Fruit fly (Drosophila melanogaster) whole organism, embryonic: ENCODE results near the gene CG34453.

Experiments used
- Adf1 ChIP-seq: fragments of 200-800 bp; sonication (Bioruptor generic); IDR thresholded peaks from 2 replicates; pipeline ENCODE4 v1.3.6; 2022; ENCODE audit warnings: missing biosample characterization, missing genetic modification characterization
- Bgb ChIP-seq: fragments of 200-800 bp; sonication (Bioruptor generic); IDR thresholded peaks from 2 replicates; pipeline ENCODE4 v1.3.6; 2022; ENCODE audit warnings: missing biosample characterization, missing genetic modification characterization; ENCODE audit not compliant: partially characterized antibody
- CG11696 ChIP-seq: fragments of 200-800 bp; sonication (Bioruptor generic); IDR thresholded peaks from 2 replicates; pipeline ENCODE4 v1.3.6; 2022; ENCODE audit warnings: missing biosample characterization, missing genetic modification characterization
- CG12769 ChIP-seq: fragments of 200-800 bp; sonication (Bioruptor generic); optimal IDR thresholded peaks from 2 replicates; lab custom pipeline; 2019; ENCODE audit warnings: missing biosample characterization, mild to moderate bottlenecking, missing genetic modification characterization, moderate library complexity
- CG15514 ChIP-seq: fragments of 200-800 bp; sonication (Bioruptor generic); optimal IDR thresholded peaks from 3 replicates; lab custom pipeline; 2017; ENCODE audit warnings: missing biosample characterization, missing genetic modification characterization, mild to moderate bottlenecking, moderate library complexity, missing genetic modification reagents
- CG17829 ChIP-seq: fragments of 200-800 bp; optimal IDR thresholded peaks from 2 replicates; lab custom pipeline; 2019; ENCODE audit warnings: missing biosample characterization, mild to moderate bottlenecking, missing genetic modification characterization, moderate library complexity
- CG2129 ChIP-seq: fragments of 200-800 bp; sonication (Bioruptor generic); IDR thresholded peaks from 2 replicates; pipeline ENCODE4 v1.3.6; 2022; ENCODE audit warnings: missing biosample characterization, missing genetic modification characterization; ENCODE audit not compliant: partially characterized antibody
- CG30020 ChIP-seq: fragments of 200-800 bp; optimal IDR thresholded peaks from 2 replicates; lab custom pipeline; 2019; ENCODE audit warnings: missing biosample characterization, mild to moderate bottlenecking, missing genetic modification characterization, moderate library complexity
- CG33557 ChIP-seq: fragments of 200-800 bp; sonication (Bioruptor generic); optimal IDR thresholded peaks from 2 replicates; lab custom pipeline; 2019; ENCODE audit warnings: missing biosample characterization, mild to moderate bottlenecking, missing genetic modification characterization, moderate library complexity
- CG34376 ChIP-seq: fragments of 200-800 bp; sonication (Bioruptor generic); optimal IDR thresholded peaks from 2 replicates; lab custom pipeline; 2018; ENCODE audit warnings: missing biosample characterization, mild to moderate bottlenecking, missing genetic modification characterization
- CG34422 ChIP-seq: fragments of 200-800 bp; sonication (Bioruptor generic); IDR thresholded peaks from 3 replicates; pipeline ENCODE4 v1.3.6; 2022; ENCODE audit warnings: missing biosample characterization, missing genetic modification characterization
- CG42726 ChIP-seq: fragments of 200-800 bp; sonication (Bioruptor generic); IDR thresholded peaks from 2 replicates; pipeline ENCODE4 v1.3.6; 2022; ENCODE audit warnings: missing biosample characterization, missing genetic modification characterization; ENCODE audit not compliant: partially characterized antibody
- CG5180 ChIP-seq: fragments of 200-800 bp; sonication (Bioruptor generic); optimal IDR thresholded peaks from 3 replicates; lab custom pipeline; 2017; ENCODE audit warnings: missing biosample characterization, missing genetic modification characterization, mild to moderate bottlenecking, moderate library complexity, missing genetic modification reagents
- CG6791 ChIP-seq: fragments of 200-800 bp; sonication (Bioruptor generic); IDR thresholded peaks from 3 replicates; pipeline ENCODE4 v1.3.6; 2022; ENCODE audit warnings: missing biosample characterization, missing genetic modification characterization; ENCODE audit not compliant: partially characterized antibody
- CG6854 ChIP-seq: fragments of 200-800 bp; sonication (Bioruptor generic); optimal IDR thresholded peaks from 3 replicates; lab custom pipeline; 2017; ENCODE audit warnings: missing biosample characterization, mild to moderate bottlenecking, missing genetic modification characterization
- CG7963 ChIP-seq: fragments of 200-800 bp; sonication (Bioruptor generic); IDR thresholded peaks from 3 replicates; pipeline ENCODE4 v1.3.6; 2022; ENCODE audit warnings: missing biosample characterization, missing genetic modification characterization; ENCODE audit not compliant: partially characterized antibody
- CG8290 ChIP-seq, 3 experiments: fragments of 200-800 bp; sonication (Bioruptor generic); optimal IDR thresholded peaks; 2 replicates each; lab custom pipeline; 2016 to 2019; ENCODE audit warnings: missing biosample characterization in 3 of 3, missing genetic modification characterization in 3 of 3, mild to moderate bottlenecking in 2 of 3, moderate library complexity in 1 of 3
- CG9609 ChIP-seq: fragments of 200-800 bp; sonication (Bioruptor generic); optimal IDR thresholded peaks from 3 replicates; lab custom pipeline; 2016; ENCODE audit warnings: missing biosample characterization, missing genetic modification characterization
- CG9932 ChIP-seq: fragments of 200-800 bp; sonication (Bioruptor generic); IDR thresholded peaks from 2 replicates; pipeline ENCODE4 v1.3.6; 2022; ENCODE audit warnings: missing biosample characterization, missing genetic modification characterization
- CHES-1-like ChIP-seq: fragments of 200-800 bp; sonication (Bioruptor generic); optimal IDR thresholded peaks from 2 replicates; lab custom pipeline; 2016; ENCODE audit warnings: missing biosample characterization, missing genetic modification characterization
- Chrac-16 ChIP-seq: fragments of 200-800 bp; sonication (Bioruptor generic); optimal IDR thresholded peaks from 3 replicates; lab custom pipeline; 2016; ENCODE audit warnings: missing biosample characterization, missing genetic modification characterization
- Dll ChIP-seq: fragments of 200-800 bp; sonication (Bioruptor generic); IDR thresholded peaks from 4 replicates; pipeline ENCODE4 v1.3.6; 2022; ENCODE audit warnings: missing biosample characterization, missing genetic modification characterization; ENCODE audit not compliant: partially characterized antibody
- Doc3 ChIP-seq: fragments of 200-800 bp; sonication (Bioruptor generic); IDR thresholded peaks from 3 replicates; pipeline ENCODE4 v1.3.6; 2022; ENCODE audit warnings: missing biosample characterization, missing genetic modification characterization; ENCODE audit not compliant: partially characterized antibody
- Fer1 ChIP-seq: fragments of 200-800 bp; sonication (Bioruptor generic); optimal IDR thresholded peaks from 2 replicates; lab custom pipeline; 2017; ENCODE audit warnings: missing biosample characterization, mild to moderate bottlenecking, missing genetic modification characterization
- H2.0 ChIP-seq: fragments of 200-800 bp; sonication (Bioruptor generic); IDR thresholded peaks from 2 replicates; pipeline ENCODE4 v1.3.6; 2022; ENCODE audit warnings: missing biosample characterization, missing genetic modification characterization
- Hr78 ChIP-seq, 2 experiments: fragments of 200-800 bp in 1 of 2; fragments of >200 bp in 1 of 2; sonication (Bioruptor generic) in 1 of 2; optimal IDR thresholded peaks; 2 replicates each; lab custom pipeline; 2017 to 2019; ENCODE audit warnings: missing biosample characterization in 2 of 2, missing genetic modification characterization in 2 of 2, mild to moderate bottlenecking in 1 of 2, moderate library complexity in 1 of 2
- MBD-R2 ChIP-seq: fragments of 200-800 bp; sonication (Bioruptor generic); IDR thresholded peaks from 2 replicates; pipeline ENCODE4 v1.3.6; 2022; ENCODE audit warnings: missing biosample characterization, missing genetic modification characterization
- MESR4 ChIP-seq: fragments of 200-800 bp; sonication (Bioruptor generic); optimal IDR thresholded peaks from 2 replicates; lab custom pipeline; 2018; ENCODE audit warnings: missing biosample characterization, mild to moderate bottlenecking, missing genetic modification characterization, moderate library complexity
- Nf-YC ChIP-seq: fragments of 200-800 bp; optimal IDR thresholded peaks from 3 replicates; lab custom pipeline; 2019; ENCODE audit warnings: missing biosample characterization, mild to moderate bottlenecking, missing genetic modification characterization, moderate library complexity
- Opbp ChIP-seq: fragments of 200-800 bp; sonication (Bioruptor generic); IDR thresholded peaks from 3 replicates; pipeline ENCODE4 v1.3.6; 2022; ENCODE audit warnings: missing biosample characterization, missing genetic modification characterization; ENCODE audit not compliant: partially characterized antibody
- Rfx ChIP-seq: fragments of 200-800 bp; sonication (Bioruptor generic); IDR thresholded peaks from 2 replicates; pipeline ENCODE4 v1.3.6; 2022; ENCODE audit warnings: missing biosample characterization, missing genetic modification characterization
- Sin3A ChIP-seq: fragments of >200 bp; optimal IDR thresholded peaks from 2 replicates; lab custom pipeline; 2018
- bbx ChIP-seq: fragments of 200-800 bp; sonication (Bioruptor generic); IDR thresholded peaks from 2 replicates; pipeline ENCODE4 v1.3.6; 2022; ENCODE audit warnings: missing biosample characterization, missing genetic modification characterization; ENCODE audit not compliant: partially characterized antibody
- bigmax ChIP-seq: fragments of 200-800 bp; sonication (Bioruptor generic); optimal IDR thresholded peaks from 2 replicates; lab custom pipeline; 2018; ENCODE audit warnings: missing biosample characterization, mild to moderate bottlenecking, missing genetic modification characterization
- croc ChIP-seq: fragments of 200-800 bp; sonication (Bioruptor generic); conservative IDR thresholded peaks from 3 replicates; pipeline ENCODE4 v1.3.6; 2022; ENCODE audit warnings: missing biosample characterization, missing genetic modification characterization
- ewg ChIP-seq: fragments of 200-800 bp; sonication (Bioruptor generic); optimal IDR thresholded peaks from 3 replicates; lab custom pipeline; 2017; ENCODE audit warnings: mild to moderate bottlenecking, missing biosample characterization, missing genetic modification reagents, missing genetic modification characterization
- h ChIP-seq: fragments of >200 bp; optimal IDR thresholded peaks from 2 replicates; lab custom pipeline; 2017
- hb ChIP-seq: fragments of 200-800 bp; sonication (Bioruptor generic); IDR thresholded peaks from 3 replicates; pipeline ENCODE4 v1.3.6; 2022; ENCODE audit warnings: missing biosample characterization, missing genetic modification characterization; ENCODE audit not compliant: partially characterized antibody
- hbn ChIP-seq: fragments of 200-800 bp; sonication (Bioruptor generic); IDR thresholded peaks from 2 replicates; pipeline ENCODE4 v1.3.6; 2022; ENCODE audit warnings: missing biosample characterization, missing genetic modification characterization; ENCODE audit not compliant: partially characterized antibody
- ind ChIP-seq: fragments of 200-800 bp; sonication (Bioruptor generic); optimal IDR thresholded peaks from 3 replicates; lab custom pipeline; 2016; ENCODE audit warnings: missing biosample characterization, missing genetic modification characterization
- insv ChIP-seq, 2 experiments: fragments of 200-800 bp; sonication (Bioruptor generic); optimal IDR thresholded peaks; 3 replicates each; lab custom pipeline; 2016 to 2018; ENCODE audit warnings: missing biosample characterization in 2 of 2, missing genetic modification characterization in 2 of 2
- inv ChIP-seq: fragments of 200-800 bp; sonication (Bioruptor generic); IDR thresholded peaks from 2 replicates; pipeline ENCODE4 v1.3.6; 2022; ENCODE audit warnings: missing biosample characterization, missing genetic modification characterization; ENCODE audit not compliant: partially characterized antibody
- mld ChIP-seq: fragments of 200-800 bp; sonication (Bioruptor generic); IDR thresholded peaks from 3 replicates; pipeline ENCODE4 v1.3.6; 2022; ENCODE audit warnings: missing biosample characterization, missing genetic modification characterization; ENCODE audit not compliant: partially characterized antibody
- pzg ChIP-seq: fragments of 200-800 bp; sonication (Bioruptor generic); optimal IDR thresholded peaks from 3 replicates; lab custom pipeline; 2018; ENCODE audit warnings: missing biosample characterization, mild to moderate bottlenecking, missing genetic modification characterization, moderate library complexity
- sima ChIP-seq: fragments of 200-800 bp; sonication (Bioruptor generic); optimal IDR thresholded peaks from 2 replicates; lab custom pipeline; 2016; ENCODE audit warnings: missing biosample characterization, missing genetic modification characterization
- sna ChIP-seq: fragments of 200-800 bp; sonication (Bioruptor generic); IDR thresholded peaks from 2 replicates; pipeline ENCODE4 v1.3.6; 2022; ENCODE audit warnings: missing biosample characterization, missing genetic modification characterization; ENCODE audit not compliant: partially characterized antibody
- sob ChIP-seq: fragments of 200-800 bp; sonication (Bioruptor generic); IDR thresholded peaks from 2 replicates; pipeline ENCODE4 v1.3.6; 2022; ENCODE audit warnings: missing biosample characterization, missing genetic modification characterization
- zfh1 ChIP-seq: fragments of 200-800 bp; sonication (Bioruptor generic); IDR thresholded peaks from 3 replicates; pipeline ENCODE4 v1.3.6; 2022; ENCODE audit warnings: missing biosample characterization, missing genetic modification characterization

Gene CG34453

DNA sequence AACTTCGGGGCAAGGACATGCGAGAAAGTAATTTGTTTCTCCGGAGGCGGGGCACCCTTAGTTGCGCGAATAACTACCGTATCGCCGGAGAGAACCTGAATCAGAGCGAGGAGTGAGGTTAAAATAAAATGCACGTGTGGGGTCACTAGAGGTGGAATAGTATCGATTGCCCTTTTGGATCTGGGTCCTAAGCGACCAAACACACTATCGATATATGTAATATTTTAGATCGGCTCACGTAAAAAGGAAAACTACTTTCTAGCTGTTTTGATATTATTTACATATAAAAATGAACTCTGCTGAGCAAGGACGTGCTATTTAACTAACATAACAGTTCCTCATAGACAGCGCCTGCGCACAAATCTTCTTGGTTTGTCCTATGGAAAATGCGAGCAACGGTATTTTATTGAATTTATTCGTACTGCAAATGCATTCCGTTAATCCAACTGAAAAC, 29.6 kb upstream of the CG34453 start (continued):
- TF ChIP-seq sob (GFP tag; lab: Robert Waterston, UW) (no peak), CHES-1-like (GFP tag; lab: Kevin White, UChicago) (peak; percentile 8), Fer1 (GFP tag; lab: Kevin White, UChicago) (no peak), Hr78 (GFP tag; optimal IDR thresholded peaks at IDR 0.05; lab: Kevin White, UChicago) (peak in 1 of 2 experiments; percentile 83), Doc3 (GFP tag; lab: Robert Waterston, UW) (peak; percentile 73; the same call in 2 of the 3 replicates), bbx (GFP tag; lab: Robert Waterston, UW) (peak; percentile 92), CG42726 (GFP tag; lab: Robert Waterston, UW) (peak; percentile 78; the same call in 1 of the 2 replicates), CG17829 (tag; lab: Kevin White, UChicago) (peak; percentile 7), sna (GFP tag; lab: Robert Waterston, UW) (peak; percentile 80), MESR4 (peak; percentile 88), CG5180 (no peak), CG15514 (peak; percentile 91), MBD-R2 (GFP tag; lab: Robert Waterston, UW) (peak; percentile 51; the same call in 1 of the 2 replicates), h (lab: Kevin White, UChicago) (no peak), croc (GFP tag; lab: Robert Waterston, UW) (no peak), pzg (peak; percentile 69), ewg (GFP tag; lab: Kevin White, UChicago) (peak; percentile 70), CG11696 (GFP tag; lab: Robert Waterston, UW) (no peak), Opbp (GFP tag; lab: Robert Waterston, UW) (peak; percentile 84), mld (peak; percentile 55; the same call in 1 of the 3 replicates), ind (no peak), CG9932 (peak; percentile 32; the same call in 1 of the 2 replicates), H2.0 (GFP tag; lab: Robert Waterston, UW) (no peak), CG8290 (GFP tag; optimal IDR thresholded peaks at IDR 0.05; lab: Kevin White, UChicago) (no peak), CG8290 (tag; optimal IDR thresholded peaks at IDR 0.05; lab: Kevin White, UChicago) (peak in 1 of 2 experiments; percentile 51), CG2129 (GFP tag; lab: Robert Waterston, UW) (peak; percentile 67), Sin3A (peak; percentile 18), CG33557 (GFP tag; lab: Kevin White, UChicago) (no peak), Nf-YC (tag; lab: Kevin White, UChicago) (peak; percentile 43), CG34376 (GFP tag; lab: Kevin White, UChicago) (peak; percentile 43), sima (GFP tag; lab: Kevin White, UChicago) (no peak), hb (GFP tag; lab: Robert Waterston, UW) (peak; percentile 58; the same call in 2 of the 3 replicates), insv (GFP tag; optimal IDR thresholded peaks at IDR 0.05; lab: Kevin White, UChicago) (no peak), Chrac-16 (GFP tag; lab: Kevin White, UChicago) (no peak), Dll (GFP tag; lab: Robert Waterston, UW) (peak; percentile 85), CG34422 (GFP tag; lab: Robert Waterston, UW) (peak; percentile 65; the same call in 1 of the 3 replicates), zfh1 (GFP tag; lab: Robert Waterston, UW) (no peak), Adf1 (GFP tag; lab: Robert Waterston, UW) (0 out of 2 replicates have a peak, but pooled peaks have one; percentile 7), CG30020 (no peak), CG6854 (GFP tag; lab: Kevin White, UChicago) (peak; percentile 6), hbn (GFP tag; lab: Robert Waterston, UW) (peak; percentile 77), CG6791 (GFP tag; lab: Robert Waterston, UW) (peak; percentile 89), Rfx (GFP tag; lab: Robert Waterston, UW) (peak; percentile 43; the same call in 1 of the 2 replicates), CG9609 (GFP tag; lab: Kevin White, UChicago) (no peak), CG7963 (GFP tag; lab: Robert Waterston, UW) (peak; percentile 66; the same call in 2 of the 3 replicates), bigmax (GFP tag; lab: Kevin White, UChicago) (peak; percentile 96), Bgb (GFP tag; lab: Robert Waterston, UW) (peak; percentile 81), CG12769 (tag; lab: Kevin White, UChicago) (peak; percentile 19), inv (GFP tag; lab: Robert Waterston, UW) (peak; percentile 71)
